Fruit fly (Drosophila melanogaster): Measurements from ENCODE around the gene Mst57Da.

Mst57Da gene

dm6 chr3R:25831799-25832280 lies at the start of gene Mst57Da, which contains the start of gene alpha4GT2:
TSS of gene Mst57Da (minus strand) at chr3R:25831899.
TSS of gene alpha4GT2 (plus strand) at chr3R:25832230.
- TF ChIP-seq CG8301 (tag; optimal IDR thresholded peaks at IDR 0.05): no peak
- no peak for TF ChIP-seq CG15710 (tag; optimal IDR thresholded peaks at IDR 0.05)
- TF ChIP-seq Pif1B (GFP tag; optimal IDR thresholded peaks at IDR 0.05): no peak
- no peak for TF ChIP-seq CG8159 (tag; optimal IDR thresholded peaks at IDR 0.05)
- no peak for TF ChIP-seq CG14655 (GFP tag; optimal IDR thresholded peaks at IDR 0.05)
- TF ChIP-seq CG34367 (tag; optimal IDR thresholded peaks at IDR 0.05): no peak
- TF ChIP-seq CG17806 (tag; optimal IDR thresholded peaks at IDR 0.05): no peak
- no peak for TF ChIP-seq Pif1A (GFP tag; optimal IDR thresholded peaks at IDR 0.05)
- no peak for TF ChIP-seq EcR (GFP tag; optimal IDR thresholded peaks at IDR 0.05)
- no peak for TF ChIP-seq gl (tag; optimal IDR thresholded peaks at IDR 0.05)

dm6 chr3R:25880971-25881809 lies 49.5 kb upstream of the Mst57Da start, which contains the start of gene Tsp96F:
TSS of gene Tsp96F (minus strand) at chr3R:25881427.
- TF ChIP-seq gl (tag; optimal IDR thresholded peaks at IDR 0.05) (no peak), CG4496 (GFP tag; IDR thresholded peaks at IDR 0.05) (0 out of 3 replicates have a peak, but pooled peaks have one; percentile 40), CG12605 (GFP tag; IDR thresholded peaks at IDR 0.05) (peak; percentile 42), EcR (GFP tag; optimal IDR thresholded peaks at IDR 0.05) (peak; percentile 14), D1 (tag; optimal IDR thresholded peaks at IDR 0.05) (peak; percentile 18), CG13204 (GFP tag; optimal IDR thresholded peaks at IDR 0.05) (no peak)

DNA sequence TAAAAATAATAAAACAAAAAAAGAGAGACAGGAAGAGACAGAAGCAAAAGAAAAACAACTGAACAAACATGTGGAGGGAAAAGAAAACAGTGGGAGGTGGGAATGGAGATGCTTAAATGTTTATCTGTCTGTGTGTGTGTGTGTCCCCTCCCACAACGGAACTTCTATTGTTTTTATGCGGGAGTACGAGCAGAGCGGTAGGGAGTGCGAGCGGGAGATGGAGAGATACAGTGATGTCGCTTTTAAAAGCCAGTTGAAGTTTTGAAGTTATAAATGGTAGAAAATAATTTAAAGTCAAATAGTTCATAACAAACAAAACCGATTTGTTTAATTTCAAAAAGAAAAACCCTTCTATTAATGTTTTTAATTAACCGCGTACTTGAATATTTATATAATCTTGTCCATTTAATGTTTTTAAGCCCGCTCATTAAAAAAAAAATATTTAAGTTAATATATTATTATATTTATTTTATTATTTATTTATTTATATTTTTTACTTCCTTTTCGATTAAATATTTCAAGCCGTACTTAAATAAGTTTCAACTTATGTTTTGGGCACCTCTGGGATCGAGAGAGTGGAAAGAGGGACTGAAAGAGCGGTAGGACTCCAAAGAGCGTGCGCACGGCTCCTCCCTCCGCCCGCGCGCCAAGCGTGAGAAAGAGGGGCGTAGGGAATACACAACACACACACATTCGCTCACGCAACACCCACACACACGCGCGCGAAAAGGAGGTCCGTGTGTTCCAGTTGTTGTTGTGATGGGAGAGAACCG lies 48.7 kb upstream of the Mst57Da start:
- TF ChIP-seq Pif1B (GFP tag; optimal IDR thresholded peaks at IDR 0.05): peak; percentile 1
- peak; percentile 61 for TF ChIP-seq CG4496 (GFP tag; IDR thresholded peaks at IDR 0.05)
- TF ChIP-seq CG15710 (tag; optimal IDR thresholded peaks at IDR 0.05): peak; percentile 59
- no peak for TF ChIP-seq CG8301 (tag; optimal IDR thresholded peaks at IDR 0.05)
- no peak for TF ChIP-seq CG10348 (GFP tag; IDR thresholded peaks at IDR 0.05)
- 0 out of 2 replicates have a peak, but pooled peaks have one; percentile 18 for TF ChIP-seq rn (GFP tag; IDR thresholded peaks at IDR 0.05)
- TF ChIP-seq EcR (GFP tag; optimal IDR thresholded peaks at IDR 0.05): no peak
- peak; percentile 63 for TF ChIP-seq CG14655 (GFP tag; optimal IDR thresholded peaks at IDR 0.05)
- TF ChIP-seq CG8159 (tag; optimal IDR thresholded peaks at IDR 0.05): peak; percentile 63
- no peak for TF ChIP-seq gl (tag; optimal IDR thresholded peaks at IDR 0.05)
- TF ChIP-seq Pif1A (GFP tag; optimal IDR thresholded peaks at IDR 0.05): peak; percentile 4
- TF ChIP-seq fd96Ca (GFP tag; IDR thresholded peaks at IDR 0.05): no peak
- peak; percentile 42 for TF ChIP-seq CG13204 (GFP tag; optimal IDR thresholded peaks at IDR 0.05)
- TF ChIP-seq Ets98B (GFP tag; IDR thresholded peaks at IDR 0.05): peak; percentile 11; the same call in 1 of the 2 replicates
- TF ChIP-seq CG12605 (GFP tag; IDR thresholded peaks at IDR 0.05): peak; percentile 11
- peak; percentile 14 for TF ChIP-seq CG34367 (tag; optimal IDR thresholded peaks at IDR 0.05)
- TF ChIP-seq CG17806 (tag; optimal IDR thresholded peaks at IDR 0.05): peak; percentile 57
- TF ChIP-seq CG32121 (GFP tag; IDR thresholded peaks at IDR 0.05): peak; percentile 59; the same call in 1 of the 2 replicates
- no peak for TF ChIP-seq D1 (tag; optimal IDR thresholded peaks at IDR 0.05)
- peak; percentile 48 for TF ChIP-seq Snoo (tag; optimal IDR thresholded peaks at IDR 0.05)
- TF ChIP-seq CG9948 (tag; optimal IDR thresholded peaks at IDR 0.05): peak; percentile 67

DNA sequence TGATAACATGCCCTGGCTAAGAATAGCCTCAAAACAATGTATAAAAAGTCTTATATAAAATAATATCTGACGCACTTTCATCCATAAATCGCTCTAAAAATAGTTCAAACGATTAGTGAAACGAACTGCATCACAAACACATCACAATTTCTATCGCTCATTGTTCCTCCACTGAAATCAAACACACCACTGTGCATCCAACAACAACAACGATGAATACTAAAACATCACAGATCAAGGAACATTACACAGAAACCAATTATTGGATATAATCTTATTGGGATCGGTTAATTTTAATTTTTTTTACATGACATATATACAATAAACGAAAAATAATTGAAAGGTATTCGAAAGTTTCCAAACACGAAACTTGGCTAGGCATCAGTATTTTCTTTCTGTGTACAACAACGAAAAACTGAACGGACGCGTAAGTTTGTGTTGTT lies 47.6 kb upstream of the Mst57Da start:
- TF ChIP-seq CG14655 (GFP tag; optimal IDR thresholded peaks at IDR 0.05) (peak; percentile 68), CG17806 (tag; optimal IDR thresholded peaks at IDR 0.05) (peak; percentile 1), CG13204 (GFP tag; optimal IDR thresholded peaks at IDR 0.05) (no peak), CG8159 (tag; optimal IDR thresholded peaks at IDR 0.05) (peak; percentile 19), fd96Ca (GFP tag; IDR thresholded peaks at IDR 0.05) (no peak), CG8301 (tag; optimal IDR thresholded peaks at IDR 0.05) (peak; percentile 73), Pif1A (GFP tag; optimal IDR thresholded peaks at IDR 0.05) (peak; percentile 38), CG4496 (GFP tag; IDR thresholded peaks at IDR 0.05) (no peak; the same call in 1 of the 3 replicates), CG9948 (tag; optimal IDR thresholded peaks at IDR 0.05) (no peak), Snoo (tag; optimal IDR thresholded peaks at IDR 0.05) (no peak), CG12605 (GFP tag; IDR thresholded peaks at IDR 0.05) (peak; percentile 49; the same call in 1 of the 2 replicates), gl (tag; optimal IDR thresholded peaks at IDR 0.05) (no peak), EcR (GFP tag; optimal IDR thresholded peaks at IDR 0.05) (no peak), CG10348 (GFP tag; IDR thresholded peaks at IDR 0.05) (no peak), Pif1B (GFP tag; optimal IDR thresholded peaks at IDR 0.05) (no peak), rn (GFP tag; IDR thresholded peaks at IDR 0.05) (peak; percentile 13; the same call in 1 of the 2 replicates), CG15710 (tag; optimal IDR thresholded peaks at IDR 0.05) (no peak), D1 (tag; optimal IDR thresholded peaks at IDR 0.05) (no peak), CG32121 (GFP tag; IDR thresholded peaks at IDR 0.05) (peak; percentile 70), Ets98B (GFP tag; IDR thresholded peaks at IDR 0.05) (peak; percentile 82), CG34367 (tag; optimal IDR thresholded peaks at IDR 0.05) (no peak)

- no peak for TF ChIP-seq CG34367 (tag; optimal IDR thresholded peaks at IDR 0.05)
- TF ChIP-seq CG4496 (GFP tag; IDR thresholded peaks at IDR 0.05): no peak
- no peak for TF ChIP-seq CG8301 (tag; optimal IDR thresholded peaks at IDR 0.05)
- peak; percentile 78 for TF ChIP-seq EcR (GFP tag; optimal IDR thresholded peaks at IDR 0.05)
Observed at dm6 chr3R:25877064-25877463, 45.4 kb upstream of the Mst57Da start.
